Worm (Caenorhabditis elegans) whole organism, late embryonic: ENCODE data around the gene srt-69.

Experiments used
- K02D7.2 ChIP-seq: sonication (generic microtip); optimal IDR thresholded peaks from 2 replicates; lab custom pipeline; 2017; ENCODE audit warnings: mild to moderate bottlenecking, missing genetic modification characterization, missing compliant biosample characterization
- T23F11.4 ChIP-seq: fragments of 200-800 bp; sonication (Bioruptor generic); optimal IDR thresholded peaks from 2 replicates; lab custom pipeline; 2018; ENCODE audit warnings: mild to moderate bottlenecking, missing genetic modification characterization, missing compliant biosample characterization
- Y22D7AL.16 ChIP-seq: sonication (generic microtip); optimal IDR thresholded peaks from 2 replicates; lab custom pipeline; 2016; ENCODE audit warnings: missing genetic modification characterization, missing compliant biosample characterization
- ceh-2 ChIP-seq: sonication (generic microtip); optimal IDR thresholded peaks from 2 replicates; lab custom pipeline; 2016; ENCODE audit warnings: missing genotype, missing genetic modification characterization, missing compliant biosample characterization
- ceh-22 ChIP-seq: sonication (generic microtip); optimal IDR thresholded peaks from 2 replicates; lab custom pipeline; 2017; ENCODE audit warnings: missing biosample characterization, missing genetic modification characterization
- ceh-31 ChIP-seq: sonication (generic microtip); optimal IDR thresholded peaks from 2 replicates; lab custom pipeline; 2016; ENCODE audit warnings: missing genetic modification characterization, missing compliant biosample characterization
- ceh-34 ChIP-seq: sonication (generic microtip); optimal IDR thresholded peaks from 2 replicates; lab custom pipeline; 2016; ENCODE audit warnings: mild to moderate bottlenecking, missing genetic modification characterization, missing compliant biosample characterization
- ceh-45 ChIP-seq: fragments of 200-800 bp; sonication (Bioruptor generic); IDR thresholded peaks from 2 replicates; pipeline ENCODE4 v1.3.6; 2022; ENCODE audit warnings: missing genetic modification reagents, missing genetic modification characterization, missing compliant biosample characterization
- ceh-48 ChIP-seq: sonication (generic microtip); optimal IDR thresholded peaks from 2 replicates; lab custom pipeline; 2016; ENCODE audit warnings: missing genetic modification characterization, inconsistent platforms, missing compliant biosample characterization
- ceh-9 ChIP-seq: sonication (generic microtip); optimal IDR thresholded peaks from 2 replicates; lab custom pipeline; 2016; ENCODE audit warnings: mild to moderate bottlenecking, missing genetic modification characterization, inconsistent platforms, missing compliant biosample characterization
- che-1 ChIP-seq: sonication (generic microtip); optimal IDR thresholded peaks from 2 replicates; lab custom pipeline; 2016; ENCODE audit warnings: mild to moderate bottlenecking, missing genetic modification characterization, missing compliant biosample characterization
- dmd-4 ChIP-seq: sonication (generic microtip); optimal IDR thresholded peaks from 2 replicates; lab custom pipeline; 2016; ENCODE audit warnings: borderline replicate concordance, missing genetic modification characterization, missing compliant biosample characterization
- elt-2 ChIP-seq: sonication (generic microtip); optimal IDR thresholded peaks from 2 replicates; lab custom pipeline; 2016; ENCODE audit warnings: missing genetic modification reagents, missing genetic modification characterization, missing compliant biosample characterization
- ets-4 ChIP-seq: sonication (generic microtip); optimal IDR thresholded peaks from 2 replicates; lab custom pipeline; 2016; ENCODE audit warnings: missing genetic modification characterization, missing compliant biosample characterization
- eyg-1 ChIP-seq: sonication (generic microtip); optimal IDR thresholded peaks from 2 replicates; lab custom pipeline; 2016; ENCODE audit warnings: missing genotype, missing genetic modification characterization, missing compliant biosample characterization
- fax-1 ChIP-seq: sonication (generic microtip); optimal IDR thresholded peaks from 2 replicates; lab custom pipeline; 2016; ENCODE audit warnings: missing genotype, missing genetic modification characterization, missing compliant biosample characterization
- fkh-10 ChIP-seq: fragments of 150-350 bp; optimal IDR thresholded peaks from 2 replicates; lab custom pipeline; 2014; ENCODE audit warnings: missing biosample characterization, missing genetic modification reagents, missing genetic modification characterization
- fkh-6 ChIP-seq: sonication (generic microtip); optimal IDR thresholded peaks from 2 replicates; lab custom pipeline; 2016; ENCODE audit warnings: missing genetic modification characterization, missing compliant biosample characterization
- hlh-13 ChIP-seq: fragments of 200-800 bp; sonication (Bioruptor generic); optimal IDR thresholded peaks from 2 replicates; lab custom pipeline; 2018; ENCODE audit warnings: mild to moderate bottlenecking, missing genetic modification characterization, missing compliant biosample characterization
- hlh-15 ChIP-seq: sonication (generic microtip); optimal IDR thresholded peaks from 2 replicates; lab custom pipeline; 2016; ENCODE audit warnings: missing genetic modification characterization, missing compliant biosample characterization
- hlh-30 ChIP-seq: sonication (generic microtip); optimal IDR thresholded peaks from 2 replicates; lab custom pipeline; 2017; ENCODE audit warnings: antibody characterized with exemption, missing genetic modification characterization, missing compliant biosample characterization; ENCODE audit not compliant: insufficient read depth
- hlh-8 ChIP-seq: sonication (generic microtip); optimal IDR thresholded peaks from 2 replicates; lab custom pipeline; 2016; ENCODE audit warnings: missing genotype, missing genetic modification characterization, missing compliant biosample characterization
- lim-6 ChIP-seq: sonication (generic microtip); optimal IDR thresholded peaks from 2 replicates; lab custom pipeline; 2016; ENCODE audit warnings: missing genetic modification characterization, missing compliant biosample characterization
- lin-11 ChIP-seq: fragments of 200-800 bp; sonication (Bioruptor generic); optimal IDR thresholded peaks from 2 replicates; lab custom pipeline; 2018; ENCODE audit warnings: mild to moderate bottlenecking, missing genetic modification characterization, missing compliant biosample characterization
- mec-3 ChIP-seq: sonication (generic microtip); optimal IDR thresholded peaks from 2 replicates; lab custom pipeline; 2016; ENCODE audit warnings: borderline replicate concordance, missing genetic modification characterization, missing compliant biosample characterization
- nhr-232 ChIP-seq: sonication (generic microtip); optimal IDR thresholded peaks from 2 replicates; lab custom pipeline; 2016; ENCODE audit warnings: missing genetic modification characterization, missing compliant biosample characterization
- odd-2 ChIP-seq: sonication (generic microtip); optimal IDR thresholded peaks from 2 replicates; lab custom pipeline; 2017; ENCODE audit warnings: antibody characterized with exemption, mild to moderate bottlenecking, missing genetic modification characterization, missing compliant biosample characterization
- pag-3 ChIP-seq: sonication (generic microtip); optimal IDR thresholded peaks from 2 replicates; lab custom pipeline; 2016; ENCODE audit warnings: missing compliant biosample characterization, missing genetic modification characterization, borderline replicate concordance
- pha-4 ChIP-seq: fragments of 150-350 bp; optimal IDR thresholded peaks from 2 replicates; lab custom pipeline; 2018; ENCODE audit warnings: missing biosample characterization, missing genetic modification reagents, missing genetic modification characterization
- pqm-1 ChIP-seq: sonication (generic microtip); optimal IDR thresholded peaks from 2 replicates; lab custom pipeline; 2016; ENCODE audit warnings: missing genetic modification characterization, missing compliant biosample characterization
- pros-1 ChIP-seq: fragments of 150-350 bp; optimal IDR thresholded peaks from 2 replicates; lab custom pipeline; 2014; ENCODE audit warnings: missing biosample characterization, missing genetic modification reagents, missing genetic modification characterization
- sdc-2 ChIP-seq: sonication (generic microtip); optimal IDR thresholded peaks from 2 replicates; lab custom pipeline; 2016; ENCODE audit warnings: missing genotype, missing genetic modification characterization, missing compliant biosample characterization
- sox-2 ChIP-seq: fragments of 200-800 bp; sonication (Bioruptor generic); IDR thresholded peaks from 2 replicates; pipeline ENCODE4 v1.3.6; 2022; ENCODE audit warnings: missing genetic modification reagents, missing genetic modification characterization, missing compliant biosample characterization
- tbx-2 ChIP-seq: sonication (generic microtip); optimal IDR thresholded peaks from 2 replicates; lab custom pipeline; 2016; ENCODE audit warnings: missing genetic modification characterization, missing compliant biosample characterization
- tbx-7 ChIP-seq: sonication (generic microtip); optimal IDR thresholded peaks from 2 replicates; lab custom pipeline; 2016; ENCODE audit warnings: missing genotype, missing genetic modification characterization, missing compliant biosample characterization
- unc-3 ChIP-seq, 2 experiments: fragments of 200-800 bp in 1 of 2; sonication (Bioruptor generic) in 1 of 2; sonication (generic microtip) in 1 of 2; conservative IDR thresholded peaks in 1 of 2; optimal IDR thresholded peaks in 1 of 2; 2 replicates each; pipeline versions ENCODE4 v1.3.6 to Lab custom; 2016 to 2022; ENCODE audit warnings: missing compliant biosample characterization in 2 of 2, missing genetic modification characterization in 2 of 2, missing genetic modification reagents in 1 of 2
- unc-42 ChIP-seq: sonication (generic microtip); optimal IDR thresholded peaks from 2 replicates; lab custom pipeline; 2016; ENCODE audit warnings: missing genotype, missing genetic modification characterization, missing compliant biosample characterization
- unc-55 ChIP-seq: sonication (generic microtip); optimal IDR thresholded peaks from 2 replicates; lab custom pipeline; 2017; ENCODE audit warnings: missing biosample characterization, missing genetic modification reagents, missing genetic modification characterization
- ztf-16 ChIP-seq: sonication (generic microtip); optimal IDR thresholded peaks from 2 replicates; lab custom pipeline; 2017; ENCODE audit warnings: missing genetic modification characterization, missing compliant biosample characterization

Gene srt-69

ce11 chrV:5265581-5265980 lies at the start of gene srt-69, which contains the start of gene B0238.12:
Gene srt-69, minus strand, starts transcription at chrV:5265681.
Gene B0238.12, plus strand, starts transcription at chrV:5265844.
- TF ChIP-seq unc-3 (GFP tag; conservative IDR thresholded peaks at IDR 0.05; lab: Robert Waterston, UW) (no peak), unc-3 (tag; optimal IDR thresholded peaks at IDR 0.05; lab: Kevin White, UChicago) (no peak), tbx-2 (no peak), ceh-48 (tag; lab: Kevin White, UChicago) (no peak), Y22D7AL.16 (tag; lab: Kevin White, UChicago) (no peak)
- TF ChIP-seq, all 69 proteins: peak for 0

- TF ChIP-seq sdc-2 (tag; lab: Kevin White, UChicago) (no peak), fkh-6 (tag; lab: Kevin White, UChicago) (no peak), K02D7.2 (no peak), ceh-48 (tag; lab: Kevin White, UChicago) (no peak), mec-3 (tag; lab: Kevin White, UChicago) (no peak), hlh-8 (tag; lab: Kevin White, UChicago) (no peak), unc-55 (no peak), pha-4 (tag; lab: Kevin White, UChicago) (no peak), hlh-15 (tag; lab: Kevin White, UChicago) (no peak), che-1 (tag; lab: Kevin White, UChicago) (no peak), nhr-232 (tag; lab: Kevin White, UChicago) (no peak)
- TF ChIP-seq, all 69 proteins: peak for 0
Observed at ce11 chrV:5314104-5314503, 48.6 kb upstream of the srt-69 start, which contains the start of gene C10G8.2. Gene C10G8.2, plus strand, starts transcription at chrV:5314404.

- TF ChIP-seq pros-1 (no peak), eyg-1 (tag; lab: Kevin White, UChicago) (no peak), ceh-34 (tag; lab: Kevin White, UChicago) (no peak), elt-2 (tag; lab: Kevin White, UChicago) (no peak)
- TF ChIP-seq, all 69 proteins: peak for 0
Observed at ce11 chrV:5312453-5312852, 47.0 kb upstream of the srt-69 start, which contains the start of gene C10G8.3. Gene C10G8.3, plus strand, starts transcription at chrV:5312753.

ce11 chrV:5311635-5312034 lies 46.2 kb upstream of the srt-69 start, which contains the start of gene C10G8.4:
Gene C10G8.4, plus strand, starts transcription at chrV:5311935.
- no peak for TF ChIP-seq tbx-2
- TF ChIP-seq ets-4 (tag; lab: Kevin White, UChicago), result no peak
- no peak for TF ChIP-seq sox-2
- TF ChIP-seq tbx-7 (tag; lab: Kevin White, UChicago), result no peak
- TF ChIP-seq odd-2, result no peak
- TF ChIP-seq ztf-16 (tag; lab: Kevin White, UChicago), result no peak
- no peak for TF ChIP-seq nhr-232 (tag; lab: Kevin White, UChicago)
- TF ChIP-seq hlh-13 (GFP tag; lab: Kevin White, UChicago), result no peak
- no peak for TF ChIP-seq fax-1 (tag; lab: Kevin White, UChicago)
- no peak for TF ChIP-seq pqm-1 (tag; lab: Kevin White, UChicago)
- TF ChIP-seq fkh-10, result no peak
- no peak for TF ChIP-seq ceh-22 (tag; lab: Kevin White, UChicago)
- TF ChIP-seq ceh-9 (tag; lab: Kevin White, UChicago), result no peak

- TF ChIP-seq ceh-31 (tag; lab: Kevin White, UChicago) (no peak), ztf-16 (tag; lab: Kevin White, UChicago) (no peak), dmd-4 (no peak), ceh-2 (tag; lab: Kevin White, UChicago) (no peak)
Observed at ce11 chrV:5304366-5304765, 38.9 kb upstream of the srt-69 start.

- TF ChIP-seq sox-2, result no peak
- TF ChIP-seq ceh-45 (GFP tag; lab: Robert Waterston, UW), result no peak
- no peak for TF ChIP-seq ceh-9 (tag; lab: Kevin White, UChicago)
- no peak for TF ChIP-seq hlh-30 (tag; lab: Kevin White, UChicago)
- TF ChIP-seq unc-42 (tag; lab: Kevin White, UChicago), result no peak
- no peak for TF ChIP-seq lim-6 (tag; lab: Kevin White, UChicago)
- no peak for TF ChIP-seq che-1 (tag; lab: Kevin White, UChicago)
- TF ChIP-seq lin-11 (tag; lab: Kevin White, UChicago), result no peak
- TF ChIP-seq pag-3 (tag; lab: Kevin White, UChicago), result no peak
- no peak for TF ChIP-seq unc-55
- no peak for TF ChIP-seq T23F11.4 (GFP tag; lab: Kevin White, UChicago)
- TF ChIP-seq ceh-2 (tag; lab: Kevin White, UChicago), result no peak
Observed at ce11 chrV:5303389-5303788, 37.9 kb upstream of the srt-69 start, which contains the start of gene ncx-2. Gene ncx-2, plus strand, starts transcription at chrV:5303689.
